Fruit fly (Drosophila melanogaster) whole organism, embryonic: Measurements from ENCODE around the gene vnd.

Experiments used
- Abd-B ChIP-seq: fragments of 200-800 bp; sonication (Bioruptor generic); optimal IDR thresholded peaks from 2 replicates; lab custom pipeline; 2018; ENCODE audit warnings: missing biosample characterization, mild to moderate bottlenecking, missing genetic modification characterization, moderate library complexity
- Ada2b ChIP-seq: fragments of 200-800 bp; sonication (Bioruptor generic); IDR thresholded peaks from 2 replicates; pipeline ENCODE4 v1.3.6; 2022; ENCODE audit warnings: missing biosample characterization, missing genetic modification characterization
- Adf1 ChIP-seq: fragments of 200-800 bp; sonication (Bioruptor generic); IDR thresholded peaks from 2 replicates; pipeline ENCODE4 v1.3.6; 2022; ENCODE audit warnings: missing biosample characterization, missing genetic modification characterization
- Atf6 ChIP-seq: fragments of 200-800 bp; sonication (Bioruptor generic); IDR thresholded peaks from 2 replicates; pipeline ENCODE4 v1.3.6; 2022; ENCODE audit warnings: missing biosample characterization, missing genetic modification characterization
- BEAF-32 ChIP-seq: fragments of 200-800 bp; sonication (Bioruptor generic); optimal IDR thresholded peaks from 3 replicates; lab custom pipeline; 2017; ENCODE audit warnings: missing biosample characterization, missing genetic modification characterization, mild to moderate bottlenecking, moderate library complexity, missing genetic modification reagents
- BtbVII ChIP-seq: fragments of 200-800 bp; sonication (Bioruptor generic); optimal IDR thresholded peaks from 3 replicates; lab custom pipeline; 2017; ENCODE audit warnings: missing biosample characterization, mild to moderate bottlenecking, missing genetic modification characterization
- CG10147 ChIP-seq: fragments of 200-800 bp; sonication (Bioruptor generic); optimal IDR thresholded peaks from 2 replicates; lab custom pipeline; 2019; ENCODE audit warnings: missing biosample characterization, mild to moderate bottlenecking, missing genetic modification characterization, moderate library complexity
- CG11247 ChIP-seq: fragments of 200-800 bp; sonication (Bioruptor generic); IDR thresholded peaks from 2 replicates; pipeline ENCODE4 v1.3.6; 2022; ENCODE audit warnings: missing biosample characterization, missing genetic modification characterization
- CG13287 ChIP-seq: fragments of 200-800 bp; sonication (Bioruptor generic); IDR thresholded peaks from 2 replicates; pipeline ENCODE4 v1.3.6; 2022; ENCODE audit warnings: missing biosample characterization, missing genetic modification characterization; ENCODE audit not compliant: partially characterized antibody
- CG13775 ChIP-seq: fragments of 200-800 bp; sonication (Bioruptor generic); optimal IDR thresholded peaks from 3 replicates; lab custom pipeline; 2017; ENCODE audit warnings: missing biosample characterization, mild to moderate bottlenecking, missing genetic modification characterization
- CG14441 ChIP-seq: fragments of 200-800 bp; sonication (Bioruptor generic); IDR thresholded peaks from 2 replicates; pipeline ENCODE4 v1.3.6; 2022; ENCODE audit warnings: missing biosample characterization, missing genetic modification characterization
- CG15073 ChIP-seq: fragments of 200-800 bp; sonication (Bioruptor generic); optimal IDR thresholded peaks from 2 replicates; lab custom pipeline; 2016; ENCODE audit warnings: missing biosample characterization, missing genetic modification characterization
- CG17359 ChIP-seq: fragments of 200-800 bp; sonication (Bioruptor generic); optimal IDR thresholded peaks from 3 replicates; lab custom pipeline; 2018; ENCODE audit warnings: missing biosample characterization, mild to moderate bottlenecking, missing genetic modification characterization, moderate library complexity
- CG18619 ChIP-seq: fragments of 200-800 bp; sonication (Bioruptor generic); optimal IDR thresholded peaks from 3 replicates; lab custom pipeline; 2017; ENCODE audit warnings: missing biosample characterization, mild to moderate bottlenecking, missing genetic modification characterization
- CG2199 ChIP-seq: fragments of 200-800 bp; sonication (Bioruptor generic); IDR thresholded peaks from 3 replicates; pipeline ENCODE4 v1.3.6; 2022; ENCODE audit warnings: missing biosample characterization, missing genetic modification characterization
- CG3065 ChIP-seq: fragments of 200-800 bp; sonication (Bioruptor generic); optimal IDR thresholded peaks from 2 replicates; lab custom pipeline; 2016; ENCODE audit warnings: missing biosample characterization, missing genetic modification characterization
- CG3163 ChIP-seq: fragments of 200-800 bp; sonication (Bioruptor generic); optimal IDR thresholded peaks from 3 replicates; lab custom pipeline; 2016; ENCODE audit warnings: missing biosample characterization, missing genetic modification characterization
- CG3281 ChIP-seq: fragments of 200-800 bp; sonication (Bioruptor generic); optimal IDR thresholded peaks from 3 replicates; lab custom pipeline; 2017; ENCODE audit warnings: missing biosample characterization, mild to moderate bottlenecking, missing genetic modification characterization
- CG33557 ChIP-seq: fragments of 200-800 bp; sonication (Bioruptor generic); optimal IDR thresholded peaks from 2 replicates; lab custom pipeline; 2019; ENCODE audit warnings: missing biosample characterization, mild to moderate bottlenecking, missing genetic modification characterization, moderate library complexity
- CG3847 ChIP-seq: fragments of 200-800 bp; sonication (Bioruptor generic); IDR thresholded peaks from 2 replicates; pipeline ENCODE4 v1.3.6; 2022; ENCODE audit warnings: missing biosample characterization, missing genetic modification characterization
- CG5953 ChIP-seq: fragments of 200-800 bp; sonication (Bioruptor generic); IDR thresholded peaks from 2 replicates; pipeline ENCODE4 v1.3.6; 2022; ENCODE audit warnings: missing biosample characterization, missing genetic modification characterization
- CG6765 ChIP-seq: fragments of 200-800 bp; sonication (Bioruptor generic); optimal IDR thresholded peaks from 3 replicates; lab custom pipeline; 2017; ENCODE audit warnings: missing biosample characterization, mild to moderate bottlenecking, missing genetic modification characterization
- CG7271 ChIP-seq: fragments of 200-800 bp; sonication (Bioruptor generic); optimal IDR thresholded peaks from 2 replicates; lab custom pipeline; 2018; ENCODE audit warnings: missing biosample characterization, mild to moderate bottlenecking, missing genetic modification characterization, moderate library complexity
- D19B ChIP-seq: fragments of 200-800 bp; sonication (Bioruptor generic); optimal IDR thresholded peaks from 2 replicates; lab custom pipeline; 2017; ENCODE audit warnings: missing biosample characterization, mild to moderate bottlenecking, missing genetic modification characterization
- Dll ChIP-seq: fragments of 200-800 bp; sonication (Bioruptor generic); IDR thresholded peaks from 4 replicates; pipeline ENCODE4 v1.3.6; 2022; ENCODE audit warnings: missing biosample characterization, missing genetic modification characterization; ENCODE audit not compliant: partially characterized antibody
- Elba2 ChIP-seq: fragments of 200-800 bp; sonication (Bioruptor generic); optimal IDR thresholded peaks from 3 replicates; lab custom pipeline; 2016; ENCODE audit warnings: missing biosample characterization, missing genetic modification characterization
- HHEX ChIP-seq: fragments of 200-800 bp; sonication (Bioruptor generic); optimal IDR thresholded peaks from 3 replicates; lab custom pipeline; 2017; ENCODE audit warnings: missing biosample characterization, mild to moderate bottlenecking, missing genetic modification characterization, missing genetic modification reagents
- HmgD ChIP-seq: fragments of 200-800 bp; sonication (Bioruptor generic); optimal IDR thresholded peaks from 3 replicates; lab custom pipeline; 2016; ENCODE audit warnings: missing biosample characterization, missing genetic modification characterization
- Kr ChIP-seq: fragments of 200-800 bp; sonication (Bioruptor generic); optimal IDR thresholded peaks from 2 replicates; lab custom pipeline; 2017; ENCODE audit warnings: missing biosample characterization, mild to moderate bottlenecking, missing genetic modification characterization
- Xrp1 ChIP-seq: fragments of 200-800 bp; sonication (Bioruptor generic); IDR thresholded peaks from 2 replicates; pipeline ENCODE4 v1.3.6; 2022; ENCODE audit warnings: missing biosample characterization, missing genetic modification characterization
- ab ChIP-seq: fragments of 200-800 bp; sonication (Bioruptor generic); optimal IDR thresholded peaks from 2 replicates; lab custom pipeline; 2016; ENCODE audit warnings: missing biosample characterization, missing genetic modification characterization
- chm ChIP-seq: fragments of 200-800 bp; sonication (Bioruptor generic); IDR thresholded peaks from 2 replicates; pipeline ENCODE4 v1.3.6; 2022; ENCODE audit warnings: missing biosample characterization, missing genetic modification characterization
- dati ChIP-seq: fragments of 200-800 bp; sonication (Bioruptor generic); IDR thresholded peaks from 2 replicates; pipeline ENCODE4 v1.3.6; 2022; ENCODE audit warnings: missing biosample characterization, missing genetic modification characterization
- disco-r ChIP-seq: fragments of 200-800 bp; sonication (Bioruptor generic); optimal IDR thresholded peaks from 2 replicates; lab custom pipeline; 2016; ENCODE audit warnings: missing biosample characterization, missing genetic modification characterization
- ewg ChIP-seq: fragments of 200-800 bp; sonication (Bioruptor generic); optimal IDR thresholded peaks from 3 replicates; lab custom pipeline; 2017; ENCODE audit warnings: mild to moderate bottlenecking, missing biosample characterization, missing genetic modification reagents, missing genetic modification characterization
- fd3F ChIP-seq: fragments of 200-800 bp; sonication (Bioruptor generic); optimal IDR thresholded peaks from 2 replicates; lab custom pipeline; 2018; ENCODE audit warnings: missing biosample characterization, mild to moderate bottlenecking, missing genetic modification characterization, moderate library complexity
- ftz-f1 ChIP-seq: fragments of 200-800 bp; sonication (Bioruptor generic); optimal IDR thresholded peaks from 2 replicates; lab custom pipeline; 2016; ENCODE audit warnings: missing biosample characterization, missing genetic modification characterization
- gcm ChIP-seq: fragments of 200-800 bp; sonication (Bioruptor generic); optimal IDR thresholded peaks from 2 replicates; lab custom pipeline; 2019; ENCODE audit warnings: missing biosample characterization, mild to moderate bottlenecking, missing genetic modification characterization, moderate library complexity
- gsb-n ChIP-seq: fragments of 200-800 bp; sonication (Bioruptor generic); optimal IDR thresholded peaks from 3 replicates; lab custom pipeline; 2018; ENCODE audit warnings: missing biosample characterization, mild to moderate bottlenecking, missing genetic modification characterization
- hth ChIP-seq: fragments of >200 bp; optimal IDR thresholded peaks from 2 replicates; lab custom pipeline; 2017; ENCODE audit warnings: inconsistent platforms
- lbe ChIP-seq: fragments of 200-800 bp; sonication (Bioruptor generic); optimal IDR thresholded peaks from 2 replicates; lab custom pipeline; 2016; ENCODE audit warnings: missing biosample characterization, mild to moderate bottlenecking, missing genetic modification characterization
- nmo ChIP-seq: fragments of 200-800 bp; sonication (Bioruptor generic); optimal IDR thresholded peaks from 2 replicates; lab custom pipeline; 2018; ENCODE audit warnings: missing biosample characterization, mild to moderate bottlenecking, missing genetic modification characterization, moderate library complexity
- prd ChIP-seq, 3 experiments: fragments of >200 bp in 2 of 3; fragments of 200-800 bp in 1 of 3; sonication (Bioruptor generic) in 1 of 3; optimal IDR thresholded peaks in 2 of 3; IDR thresholded peaks in 1 of 3; 2 replicates in 2 of 3; 3 replicates in 1 of 3; pipeline versions ENCODE4 v1.3.6 to Lab custom; 2017 to 2022; ENCODE audit warnings: missing biosample characterization in 1 of 3, missing genetic modification characterization in 1 of 3
- run ChIP-seq: fragments of 200-800 bp; sonication (Bioruptor generic); optimal IDR thresholded peaks from 3 replicates; lab custom pipeline; 2018; ENCODE audit warnings: missing biosample characterization, mild to moderate bottlenecking, missing genetic modification characterization
- salm ChIP-seq: fragments of 200-800 bp; sonication (Bioruptor generic); optimal IDR thresholded peaks from 2 replicates; lab custom pipeline; 2018; ENCODE audit warnings: missing biosample characterization, mild to moderate bottlenecking, missing genetic modification characterization
- slou ChIP-seq: fragments of 200-800 bp; sonication (Bioruptor generic); optimal IDR thresholded peaks from 3 replicates; lab custom pipeline; 2016; ENCODE audit warnings: missing biosample characterization, missing genetic modification characterization
- tgo ChIP-seq: fragments of 200-800 bp; sonication (Bioruptor generic); IDR thresholded peaks from 3 replicates; pipeline ENCODE4 v1.3.6; 2022; ENCODE audit warnings: missing biosample characterization, missing genetic modification characterization
- trem ChIP-seq: fragments of 200-800 bp; optimal IDR thresholded peaks from 3 replicates; lab custom pipeline; 2019; ENCODE audit warnings: missing biosample characterization, mild to moderate bottlenecking, missing genetic modification characterization, moderate library complexity
- tx ChIP-seq: fragments of 200-800 bp; sonication (Bioruptor generic); optimal IDR thresholded peaks from 2 replicates; lab custom pipeline; 2016; ENCODE audit warnings: missing biosample characterization, missing genetic modification characterization

The vnd gene

DNA sequence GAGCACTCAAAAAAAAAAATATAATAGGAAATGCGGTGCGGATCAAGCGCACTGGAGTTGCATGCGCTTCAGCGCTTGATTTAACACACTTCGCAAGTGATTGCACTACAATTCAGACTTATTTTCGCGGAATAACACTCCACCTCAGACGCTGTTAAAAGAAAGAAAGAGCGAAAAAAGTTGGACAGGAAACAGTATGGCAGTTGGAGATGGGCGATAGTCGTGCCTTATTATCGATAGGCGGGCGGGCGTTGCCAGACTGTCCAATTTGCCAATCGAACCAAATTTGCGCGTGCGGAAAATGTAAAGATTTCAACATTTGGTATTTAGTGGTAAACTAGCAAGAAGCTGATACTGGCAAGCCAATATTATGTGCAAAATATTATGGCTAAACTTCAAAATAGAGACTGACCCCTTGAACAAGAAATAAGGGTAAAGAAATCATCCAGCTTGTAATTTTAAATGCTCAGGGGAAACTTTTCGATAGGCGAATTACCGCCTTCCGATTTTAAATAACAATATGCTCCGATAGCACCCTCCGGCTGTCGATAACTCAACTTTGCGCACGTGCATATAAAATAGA is 47.4 kb downstream of the vnd start, which contains the start of the genes RpL36 and Mybbp1A (continued):
- TF ChIP-seq ewg (GFP tag; lab: Kevin White, UChicago): peak; percentile 84
- TF ChIP-seq BEAF-32 (GFP tag; lab: Kevin White, UChicago): peak; percentile 96
- peak; percentile 55 for TF ChIP-seq gcm (GFP tag; lab: Kevin White, UChicago)
- peak; percentile 73 for TF ChIP-seq BtbVII (GFP tag; lab: Kevin White, UChicago)
- peak; percentile 66 for TF ChIP-seq slou (GFP tag; lab: Kevin White, UChicago)
- no peak for TF ChIP-seq Kr (GFP tag; lab: Kevin White, UChicago)
- TF ChIP-seq Abd-B (GFP tag; lab: Kevin White, UChicago): no peak
- TF ChIP-seq Xrp1: 0 out of 2 replicates have a peak, but pooled peaks have one; percentile 17
- TF ChIP-seq disco-r (GFP tag; lab: Kevin White, UChicago): peak; percentile 64
- no peak for TF ChIP-seq prd (optimal IDR thresholded peaks at IDR 0.05; lab: Kevin White, UChicago)
- TF ChIP-seq prd (GFP tag; IDR thresholded peaks at IDR 0.05; lab: Robert Waterston, UW): peak; percentile 60
- TF ChIP-seq Elba2: no peak
- TF ChIP-seq salm: no peak
- peak; percentile 49; the same call in 1 of the 2 replicates for TF ChIP-seq Atf6 (GFP tag; lab: Robert Waterston, UW)
- peak; percentile 17 for TF ChIP-seq lbe (GFP tag; lab: Kevin White, UChicago)
- TF ChIP-seq fd3F: peak; percentile 55
- peak; percentile 54 for TF ChIP-seq ftz-f1 (GFP tag; lab: Kevin White, UChicago)
- TF ChIP-seq CG33557 (GFP tag; lab: Kevin White, UChicago): no peak
- 0 out of 2 replicates have a peak, but pooled peaks have one; percentile 16 for TF ChIP-seq Ada2b (GFP tag; lab: Robert Waterston, UW)
- TF ChIP-seq D19B (GFP tag; lab: Kevin White, UChicago): peak; percentile 43
- TF ChIP-seq CG10147 (GFP tag; lab: Kevin White, UChicago): peak; percentile 42
- 0 out of 2 replicates have a peak, but pooled peaks have one; percentile 17 for TF ChIP-seq dati (GFP tag; lab: Robert Waterston, UW)
- no peak for TF ChIP-seq gsb-n (tag; lab: Kevin White, UChicago)
- no peak for TF ChIP-seq hth (lab: Kevin White, UChicago)
- TF ChIP-seq CG11247 (GFP tag; lab: Robert Waterston, UW): peak; percentile 63; the same call in 1 of the 2 replicates
- TF ChIP-seq CG2199 (GFP tag; lab: Robert Waterston, UW): 0 out of 3 replicates have a peak, but pooled peaks have one; percentile 17
- TF ChIP-seq HHEX: peak; percentile 78
- TF ChIP-seq CG3065 (GFP tag; lab: Kevin White, UChicago): peak; percentile 43
- peak; percentile 76 for TF ChIP-seq trem (tag; lab: Kevin White, UChicago)
- peak; percentile 90 for TF ChIP-seq Dll
- TF ChIP-seq CG17359 (tag; lab: Kevin White, UChicago): peak; percentile 46
- peak; percentile 57 for TF ChIP-seq tx (GFP tag; lab: Kevin White, UChicago)
- peak; percentile 85 for TF ChIP-seq CG13287 (GFP tag; lab: Robert Waterston, UW)
- TF ChIP-seq nmo: peak; percentile 75
- TF ChIP-seq CG6765: peak; percentile 79
- peak; percentile 39; the same call in 2 of the 3 replicates for TF ChIP-seq tgo (GFP tag; lab: Robert Waterston, UW)
- TF ChIP-seq CG13775 (GFP tag; lab: Kevin White, UChicago): peak; percentile 82
- TF ChIP-seq run: peak; percentile 3
- TF ChIP-seq CG3847 (GFP tag; lab: Robert Waterston, UW): peak; percentile 79
- TF ChIP-seq ab (GFP tag; lab: Kevin White, UChicago): no peak
- peak; percentile 79 for TF ChIP-seq HmgD
- peak; percentile 80 for TF ChIP-seq CG3281 (GFP tag; lab: Kevin White, UChicago)
- TF ChIP-seq CG7271 (tag; lab: Kevin White, UChicago): peak; percentile 68
- peak; percentile 61; the same call in 1 of the 2 replicates for TF ChIP-seq chm (GFP tag; lab: Robert Waterston, UW)
- TF ChIP-seq CG5953 (GFP tag; lab: Robert Waterston, UW): peak; percentile 58; the same call in 1 of the 2 replicates
- peak; percentile 79 for TF ChIP-seq CG3163
- peak; percentile 85 for TF ChIP-seq CG18619 (GFP tag; lab: Kevin White, UChicago)
- TF ChIP-seq CG14441: peak; percentile 58; the same call in 1 of the 2 replicates
- TF ChIP-seq Adf1 (GFP tag; lab: Robert Waterston, UW): peak; percentile 33
- no peak for TF ChIP-seq CG15073 (GFP tag; lab: Kevin White, UChicago)
